Fruit fly (Drosophila melanogaster): ENCODE measurements around the gene CG9331.
A peak's percentile ranks its signal among the peaks of the same experiment; 100 is the strongest.

The CG9331 gene

DNA sequence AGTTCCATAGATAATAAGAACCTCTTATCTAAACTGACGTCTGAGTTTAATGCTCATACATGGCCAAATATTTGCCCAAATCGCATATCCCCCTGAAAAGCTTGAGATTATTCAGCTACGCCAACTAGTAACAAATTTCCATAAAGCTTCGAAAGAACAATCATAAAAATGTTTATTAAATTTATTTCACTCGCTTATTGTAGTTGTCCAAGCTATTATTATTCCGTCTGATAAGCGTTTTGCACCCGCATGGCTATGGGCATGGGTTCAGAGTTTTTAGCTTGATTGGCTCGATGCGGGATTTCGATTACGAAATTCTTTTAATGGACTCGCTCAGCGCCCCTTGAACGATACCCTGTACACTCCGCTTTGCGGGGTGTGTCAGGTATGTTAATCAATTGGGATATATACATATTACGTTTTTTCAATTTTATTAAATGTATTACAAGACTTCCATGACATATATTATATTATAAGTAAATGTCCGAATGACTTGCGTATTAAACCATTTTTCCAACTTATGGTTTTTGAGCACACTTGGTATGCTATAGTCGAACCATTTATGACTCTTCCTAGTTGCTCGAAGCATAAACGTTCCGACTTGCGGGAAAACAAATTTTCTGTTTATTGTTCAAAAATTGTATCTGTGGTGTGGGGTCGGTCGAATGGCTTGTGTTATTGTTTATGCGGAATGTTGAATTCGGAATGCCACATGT lies 16.8 kb upstream of the CG9331 start (continued):
- TF ChIP-seq aop (GFP tag; IDR thresholded peaks at IDR 0.05) (peak; percentile 73), Med (GFP tag) (peak; percentile 95), CG18619 (GFP tag; optimal IDR thresholded peaks at IDR 0.05) (peak; percentile 95), CG30431 (GFP tag; optimal IDR thresholded peaks at IDR 0.05) (peak; percentile 92), cas (GFP tag; IDR thresholded peaks at IDR 0.05) (peak; percentile 85), CG6813 (GFP tag; optimal IDR thresholded peaks at IDR 0.05) (peak; percentile 95), sim (GFP tag; IDR thresholded peaks at IDR 0.05) (peak; percentile 81), CG6175 (GFP tag; IDR thresholded peaks at IDR 0.05) (peak; percentile 86), dmrt99B (tag; optimal IDR thresholded peaks at IDR 0.05) (peak; percentile 97), Sry-δ (GFP tag; optimal IDR thresholded peaks at IDR 0.05) (peak; percentile 37), CG2120 (GFP tag; optimal IDR thresholded peaks at IDR 0.05) (peak; percentile 96), Neu2 (GFP tag; optimal IDR thresholded peaks at IDR 0.05; ENCODE audit: borderline replicate concordance) (no peak), CG4328 (GFP tag; optimal IDR thresholded peaks at IDR 0.05) (peak; percentile 88), so (GFP tag; IDR thresholded peaks at IDR 0.05) (peak; percentile 97), Rx (GFP tag; IDR thresholded peaks at IDR 0.05) (peak; percentile 89), CG8089 (GFP tag; optimal IDR thresholded peaks at IDR 0.05) (peak; percentile 61), CG3995 (GFP tag; optimal IDR thresholded peaks at IDR 0.05) (peak; percentile 64), CG34422 (GFP tag; IDR thresholded peaks at IDR 0.05) (peak; percentile 95), stc (GFP tag; IDR thresholded peaks at IDR 0.05) (peak; percentile 94), CG10979 (tag; optimal IDR thresholded peaks at IDR 0.05) (peak; percentile 94), CG12155 (GFP tag; optimal IDR thresholded peaks at IDR 0.05) (peak; percentile 95), CG10274 (GFP tag; optimal IDR thresholded peaks at IDR 0.05) (peak; percentile 85), az2 (GFP tag; optimal IDR thresholded peaks at IDR 0.05) (peak; percentile 95), chn (GFP tag; optimal IDR thresholded peaks at IDR 0.05) (peak; percentile 88), CG33557 (GFP tag; optimal IDR thresholded peaks at IDR 0.05) (peak; percentile 78), CG8388 (GFP tag; optimal IDR thresholded peaks at IDR 0.05) (peak; percentile 95), CG16863 (GFP tag; optimal IDR thresholded peaks at IDR 0.05) (peak; percentile 80), slp2 (GFP tag; optimal IDR thresholded peaks at IDR 0.05) (peak; percentile 73), hth (optimal IDR thresholded peaks at IDR 0.05) (no peak), pnt (GFP tag; optimal IDR thresholded peaks at IDR 0.05) (peak; percentile 55), schlank (tag; optimal IDR thresholded peaks at IDR 0.05) (peak; percentile 85), CG6272 (GFP tag; IDR thresholded peaks at IDR 0.05) (peak; percentile 92), Chrac-16 (GFP tag; optimal IDR thresholded peaks at IDR 0.05) (peak; percentile 95), CG12391 (tag; optimal IDR thresholded peaks at IDR 0.05) (peak; percentile 97), ftz-f1 (GFP tag; optimal IDR thresholded peaks at IDR 0.05) (peak; percentile 65), eyg (GFP tag; optimal IDR thresholded peaks at IDR 0.05) (no peak), CG17612 (GFP tag; IDR thresholded peaks at IDR 0.05) (peak; percentile 86), trh (GFP tag; optimal IDR thresholded peaks at IDR 0.05) (peak; percentile 84), CG13424 (tag; optimal IDR thresholded peaks at IDR 0.05) (peak; percentile 95), gro (GFP tag; optimal IDR thresholded peaks at IDR 0.05) (peak; percentile 51), Ssrp (tag; optimal IDR thresholded peaks at IDR 0.05) (peak; percentile 93), Hr51 (GFP tag; optimal IDR thresholded peaks at IDR 0.05) (peak; percentile 76 to 97), CG1832 (GFP tag; optimal IDR thresholded peaks at IDR 0.05) (no peak), CG15073 (GFP tag; optimal IDR thresholded peaks at IDR 0.05) (peak; percentile 57), CG9727 (GFP tag; optimal IDR thresholded peaks at IDR 0.05) (peak; percentile 96), CG31365 (tag; optimal IDR thresholded peaks at IDR 0.05) (peak; percentile 78), bigmax (GFP tag; optimal IDR thresholded peaks at IDR 0.05) (peak; percentile 64), Elba2 (GFP tag; optimal IDR thresholded peaks at IDR 0.05) (peak; percentile 18), Nf-YC (tag; optimal IDR thresholded peaks at IDR 0.05) (peak; percentile 85), CG18011 (GFP tag; optimal IDR thresholded peaks at IDR 0.05) (peak; percentile 87), CTCF (GFP tag; optimal IDR thresholded peaks at IDR 0.05) (peak; percentile 60)

All from whole organism, embryonic.